Fruit fly (Drosophila melanogaster): ENCODE data around the gene CG43390.

Gene CG43390

dm6 chr3L:11540330-11540702 is 39.4 kb downstream of the CG43390 start (continued):
- TF ChIP-seq Drgx (GFP tag; IDR thresholded peaks at IDR 0.05) (no peak), bigmax (GFP tag; optimal IDR thresholded peaks at IDR 0.05) (no peak), exex (tag; optimal IDR thresholded peaks at IDR 0.05) (peak; percentile 13), CG3281 (GFP tag; optimal IDR thresholded peaks at IDR 0.05) (peak; percentile 36), Hr78 (GFP tag; optimal IDR thresholded peaks at IDR 0.05) (peak in 1 of 2 experiments; percentile 58), pfk (GFP tag; optimal IDR thresholded peaks at IDR 0.05) (no peak), Nf-YB (GFP tag; optimal IDR thresholded peaks at IDR 0.05) (no peak), CG6175 (GFP tag; IDR thresholded peaks at IDR 0.05) (peak; percentile 9; the same call in 1 of the 3 replicates), vnd (GFP tag; IDR thresholded peaks at IDR 0.05; ENCODE audit: partially characterized antibody) (no peak), Awh (GFP tag; IDR thresholded peaks at IDR 0.05) (0 out of 2 replicates have a peak, but pooled peaks have one; percentile 10), kni (GFP tag; optimal IDR thresholded peaks at IDR 0.05) (peak; percentile 78), bab2 (GFP tag; optimal IDR thresholded peaks at IDR 0.05) (peak; percentile 10), bsh (GFP tag; optimal IDR thresholded peaks at IDR 0.05) (peak in 1 of 2 experiments; percentile 54), CG1024 (GFP tag; IDR thresholded peaks at IDR 0.05) (peak; percentile 21; the same call in 1 of the 2 replicates), CG7745 (tag; optimal IDR thresholded peaks at IDR 0.05) (peak; percentile 21), tio (GFP tag; optimal IDR thresholded peaks at IDR 0.05) (no peak), sob (GFP tag; IDR thresholded peaks at IDR 0.05) (0 out of 2 replicates have a peak, but pooled peaks have one; percentile 37), lola (GFP tag; optimal IDR thresholded peaks at IDR 0.05) (peak in 1 of 3 experiments; percentile 12), sd (tag; optimal IDR thresholded peaks at IDR 0.05) (no peak), gfzf (GFP tag; optimal IDR thresholded peaks at IDR 0.05) (no peak), HLH3B (GFP tag; IDR thresholded peaks at IDR 0.05) (no peak), CG2712 (tag; optimal IDR thresholded peaks at IDR 0.05) (peak; percentile 9), gce (GFP tag; IDR thresholded peaks at IDR 0.05) (peak; percentile 53; the same call in 1 of the 3 replicates), CG13424 (tag; optimal IDR thresholded peaks at IDR 0.05) (peak; percentile 28), kay (GFP tag; optimal IDR thresholded peaks at IDR 0.05) (peak; percentile 38), z (GFP tag; IDR thresholded peaks at IDR 0.05) (no peak), Med (GFP tag) (peak; percentile 86), ham (GFP tag; IDR thresholded peaks at IDR 0.05) (no peak), slou (GFP tag; optimal IDR thresholded peaks at IDR 0.05) (no peak), CG1529 (GFP tag; optimal IDR thresholded peaks at IDR 0.05) (peak; percentile 37), Meics (GFP tag; optimal IDR thresholded peaks at IDR 0.05) (peak; percentile 31), sens-2 (GFP tag; IDR thresholded peaks at IDR 0.05) (no peak), Poxn (GFP tag; IDR thresholded peaks at IDR 0.05) (no peak), btn (GFP tag; optimal IDR thresholded peaks at IDR 0.05) (peak; percentile 13), CG10543 (GFP tag; optimal IDR thresholded peaks at IDR 0.05) (peak; percentile 10), her (GFP tag; optimal IDR thresholded peaks at IDR 0.05) (no peak), CG4707 (GFP tag; optimal IDR thresholded peaks at IDR 0.05) (peak; percentile 40), grau (tag; optimal IDR thresholded peaks at IDR 0.05) (peak; percentile 1), Jarid2 (GFP tag; optimal IDR thresholded peaks at IDR 0.05) (peak; percentile 3), CG11504 (tag; optimal IDR thresholded peaks at IDR 0.05) (peak; percentile 13), Dp (GFP tag; optimal IDR thresholded peaks at IDR 0.05) (no peak), CG10147 (GFP tag; optimal IDR thresholded peaks at IDR 0.05) (peak; percentile 22), CG30403 (GFP tag; optimal IDR thresholded peaks at IDR 0.05) (no peak), CG3407 (GFP tag; optimal IDR thresholded peaks at IDR 0.05) (peak; percentile 63), dpn (GFP tag; optimal IDR thresholded peaks at IDR 0.05) (no peak), CG14710 (tag; optimal IDR thresholded peaks at IDR 0.05) (peak; percentile 27), CG12299 (tag; optimal IDR thresholded peaks at IDR 0.05) (peak; percentile 11), pzg (GFP tag; optimal IDR thresholded peaks at IDR 0.05) (no peak), nau (GFP tag; optimal IDR thresholded peaks at IDR 0.05) (peak; percentile 64), CG17385 (GFP tag; optimal IDR thresholded peaks at IDR 0.05) (peak; percentile 17)
